Worm (Caenorhabditis elegans): ENCODE results near the gene flp-14.

ce11 chrIII:12864648-12865047 lies 45.7 kb upstream of the flp-14 start, which contains the start of gene Y37D8A.8:
- TF ChIP-seq nhr-12 (tag; optimal IDR thresholded peaks at IDR 0.05): no peak
- no peak for TF ChIP-seq lin-15B (tag; optimal IDR thresholded peaks at IDR 0.05)
- TF ChIP-seq snpc-4 (tag; optimal IDR thresholded peaks at IDR 0.05): no peak
- TF ChIP-seq ceh-82 (tag; optimal IDR thresholded peaks at IDR 0.05): no peak
- TF ChIP-seq elt-1 (tag; optimal IDR thresholded peaks at IDR 0.05): no peak
